Worm (Caenorhabditis elegans) whole organism, L4/young adult: ENCODE measurements around the gene fbxa-12.

Source experiments
- W03F9.2 ChIP-seq: fragments of 150-350 bp; optimal IDR thresholded peaks from 2 replicates; lab custom pipeline; 2014; ENCODE audit warnings: missing biosample characterization, missing genetic modification characterization
- dao-5 ChIP-seq: sonication (generic microtip); optimal IDR thresholded peaks from 2 replicates; lab custom pipeline; 2016; ENCODE audit warnings: missing genotype, missing genetic modification characterization, moderate library complexity, missing compliant biosample characterization
- him-1 ChIP-seq: sonication (generic microtip); optimal IDR thresholded peaks from 2 replicates; lab custom pipeline; 2016; ENCODE audit warnings: missing genotype, missing genetic modification reagents, missing genetic modification characterization, missing compliant biosample characterization

The fbxa-12 gene

ce11 chrIII:2219408-2219807 is at the start of gene fbxa-12:
Gene fbxa-12 (plus strand): TSS chrIII:2219708.
- TF ChIP-seq dao-5 (no peak), him-1 (no peak)

- TF ChIP-seq W03F9.2 (tag; lab: Kevin White, UChicago) = no peak
- TF ChIP-seq dao-5 = no peak
- TF ChIP-seq him-1 = no peak
These were observed 49.0 kb upstream of the fbxa-12 start for ce11 chrIII:2170556-2170955.

- peak; percentile 67 for TF ChIP-seq W03F9.2 (tag; lab: Kevin White, UChicago)
- no peak for TF ChIP-seq him-1
- peak; percentile 43 for TF ChIP-seq dao-5
These were observed 47.5 kb upstream of the fbxa-12 start for ce11 chrIII:2171892-2172591.

- TF ChIP-seq W03F9.2 (tag; lab: Kevin White, UChicago) (no peak), him-1 (no peak), dao-5 (no peak)
These were observed 21.8 kb upstream of the fbxa-12 start, which contains the start of gene C39B5.6 for ce11 chrIII:2197706-2198105. Gene C39B5.6 (plus strand): TSS chrIII:2198006.

DNA sequence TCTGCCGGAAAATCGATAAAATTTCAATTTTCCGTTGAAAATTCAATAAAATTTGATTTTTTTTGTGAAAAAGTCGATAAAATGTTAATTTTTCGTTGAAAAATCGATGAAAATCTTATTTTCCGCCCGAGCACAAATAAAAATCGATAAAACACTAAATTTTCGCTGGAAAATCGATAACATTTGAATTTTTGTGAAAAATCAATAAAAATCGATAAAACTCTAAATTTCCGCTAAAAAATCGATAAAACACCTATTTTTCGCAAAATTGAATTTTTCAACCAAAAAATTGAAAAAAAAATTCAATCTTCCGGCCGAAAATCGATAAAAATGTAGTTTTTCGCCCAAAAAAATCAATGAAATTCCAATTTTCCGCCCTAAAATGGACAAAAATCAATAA is 14.4 kb upstream of the fbxa-12 start:
- no peak for TF ChIP-seq W03F9.2 (tag; lab: Kevin White, UChicago)
- TF ChIP-seq dao-5 = no peak
- TF ChIP-seq him-1 = no peak

DNA sequence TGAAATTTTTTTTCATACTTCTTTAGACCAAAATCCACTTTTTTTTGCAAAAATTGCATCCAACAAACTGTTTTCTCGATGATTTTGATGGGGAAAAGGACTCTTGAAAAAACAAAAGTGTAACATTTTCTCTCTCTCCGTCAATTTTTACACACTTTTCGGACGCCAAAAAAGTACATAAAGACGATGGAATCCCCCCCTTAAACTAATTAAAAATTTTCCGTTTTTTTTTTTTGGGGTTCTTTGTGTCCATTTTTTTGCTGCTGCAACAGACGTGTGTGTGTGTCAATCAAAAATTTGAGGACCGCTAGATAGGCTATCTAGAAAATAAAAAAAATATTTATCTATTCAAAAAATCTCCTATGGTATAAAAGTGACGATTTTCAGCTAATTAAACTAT is 11.6 kb upstream of the fbxa-12 start, which contains the start of gene C39B5.5:
Gene C39B5.5 (plus strand): TSS at position 301 of the 400 bp plus-strand sequence.
- TF ChIP-seq dao-5 (no peak), W03F9.2 (tag; lab: Kevin White, UChicago) (no peak), him-1 (no peak)

DNA sequence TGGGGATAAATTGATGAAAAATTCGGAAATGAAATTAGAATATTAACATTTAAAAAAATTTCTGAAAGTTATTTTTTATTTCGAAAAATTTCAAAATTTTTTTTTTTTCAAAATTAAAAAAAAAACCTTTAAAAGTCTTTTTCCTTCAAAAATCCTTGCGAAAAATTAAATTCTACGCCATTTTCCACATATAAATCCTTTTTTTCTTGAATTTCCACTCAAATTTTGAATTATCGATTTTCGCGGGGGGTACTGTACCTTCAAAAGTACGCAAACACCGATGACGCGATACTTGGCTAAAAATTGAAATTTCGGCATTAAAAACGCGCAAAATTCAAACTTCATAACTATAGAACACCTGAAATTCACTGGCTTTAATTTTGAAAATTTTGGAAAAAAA is 8.9 kb upstream of the fbxa-12 start:
- TF ChIP-seq W03F9.2 (tag; lab: Kevin White, UChicago) (no peak), dao-5 (no peak), him-1 (no peak)

- TF ChIP-seq him-1 (no peak), dao-5 (no peak), W03F9.2 (tag; lab: Kevin White, UChicago) (no peak)
These were observed 8.4 kb upstream of the fbxa-12 start, which contains the start of gene C39B5.14 for ce11 chrIII:2211120-2211519. Gene C39B5.14 (plus strand): TSS chrIII:2211420.

DNA sequence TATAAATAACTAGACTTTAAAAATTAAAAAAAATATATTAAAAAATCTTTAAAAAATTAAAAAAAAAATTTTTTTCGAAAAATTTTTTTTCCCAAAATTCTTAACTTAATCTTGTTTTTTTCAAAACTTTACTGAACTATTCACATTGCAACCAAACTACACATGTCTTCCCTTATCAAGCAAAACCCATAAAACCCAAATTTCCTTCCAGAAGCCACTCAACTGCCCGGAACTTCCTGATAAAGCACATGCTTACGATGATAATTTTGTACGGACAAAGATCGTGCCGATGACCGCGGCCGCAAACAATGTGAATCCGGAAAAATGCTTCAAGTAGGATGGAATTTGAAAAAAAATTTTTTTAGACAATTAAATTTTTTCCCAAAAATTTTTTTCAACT is 7.2 kb upstream of the fbxa-12 start:
- TF ChIP-seq W03F9.2 (tag; lab: Kevin White, UChicago) (no peak), him-1 (no peak), dao-5 (no peak)

DNA sequence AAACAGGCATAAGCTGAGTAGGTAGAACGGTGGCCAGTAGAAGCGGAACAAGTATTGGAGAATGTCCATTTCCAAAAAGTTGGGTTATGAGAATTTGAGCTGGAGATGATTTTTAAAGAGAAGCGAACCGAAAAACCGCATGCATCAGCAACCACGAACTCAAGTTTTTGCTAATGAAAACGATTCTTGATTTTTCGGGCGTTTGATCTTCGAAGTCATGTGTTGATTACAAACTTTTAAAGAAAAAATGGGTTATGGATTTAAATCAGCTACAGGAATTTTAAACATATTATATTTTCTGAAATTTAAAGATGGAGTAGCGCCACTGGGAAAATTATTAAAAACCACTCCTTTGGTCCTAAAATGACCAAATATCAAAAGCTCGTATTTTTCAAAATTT is 4.4 kb downstream of the fbxa-12 start, which contains the start of gene srd-65:
Gene srd-65 (minus strand): TSS at position 101 of the 400 bp plus-strand sequence.
- TF ChIP-seq him-1 = no peak
- TF ChIP-seq dao-5 = no peak
- no peak for TF ChIP-seq W03F9.2 (tag; lab: Kevin White, UChicago)

DNA sequence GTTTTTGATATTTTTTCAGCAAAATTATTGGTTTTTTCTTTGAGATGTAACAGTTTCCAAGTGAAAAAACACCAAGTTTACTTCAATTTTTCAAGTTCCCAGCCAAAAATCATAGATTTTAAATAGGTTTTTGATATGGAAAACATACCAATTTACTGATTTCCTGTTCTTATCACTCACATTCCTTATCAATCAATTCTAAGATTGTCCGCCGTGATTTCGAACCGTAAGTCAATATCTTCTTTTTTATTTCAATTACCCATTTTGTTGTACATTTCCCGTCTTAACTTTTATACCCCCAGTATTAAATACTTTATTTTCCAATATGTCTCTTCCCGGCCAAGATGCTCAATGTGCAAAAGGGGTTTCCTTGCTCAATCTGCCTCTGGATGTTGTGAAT is 5.0 kb downstream of the fbxa-12 start, which contains the start of gene fbxa-38:
Gene fbxa-38 (plus strand): TSS at position 195 of the 400 bp plus-strand sequence.
- TF ChIP-seq W03F9.2 (tag; lab: Kevin White, UChicago) (no peak), him-1 (no peak), dao-5 (no peak)

DNA sequence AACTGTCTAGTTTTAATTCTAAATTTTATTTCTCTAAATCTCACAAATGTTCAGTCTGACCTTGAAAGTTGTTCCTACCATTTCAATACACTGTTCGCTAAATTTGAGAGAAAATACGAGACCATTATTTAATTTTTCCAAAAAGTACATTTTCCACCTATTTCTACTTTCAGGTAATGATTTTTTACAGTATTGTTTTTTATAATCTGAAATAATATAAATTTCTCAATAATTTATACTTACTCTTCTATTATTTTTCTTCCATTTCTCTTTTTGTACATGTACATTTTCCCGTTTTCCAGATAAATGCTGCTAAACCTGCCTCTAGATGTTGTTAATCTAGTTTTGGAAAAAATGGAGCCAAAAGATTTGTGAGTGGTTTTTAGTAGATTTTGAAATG is 7.9 kb downstream of the fbxa-12 start, which contains the start of gene fbxa-62:
Gene fbxa-62 (plus strand): TSS at position 301 of the 400 bp plus-strand sequence.
- TF ChIP-seq him-1 (no peak), dao-5 (no peak), W03F9.2 (tag; lab: Kevin White, UChicago) (no peak)

DNA sequence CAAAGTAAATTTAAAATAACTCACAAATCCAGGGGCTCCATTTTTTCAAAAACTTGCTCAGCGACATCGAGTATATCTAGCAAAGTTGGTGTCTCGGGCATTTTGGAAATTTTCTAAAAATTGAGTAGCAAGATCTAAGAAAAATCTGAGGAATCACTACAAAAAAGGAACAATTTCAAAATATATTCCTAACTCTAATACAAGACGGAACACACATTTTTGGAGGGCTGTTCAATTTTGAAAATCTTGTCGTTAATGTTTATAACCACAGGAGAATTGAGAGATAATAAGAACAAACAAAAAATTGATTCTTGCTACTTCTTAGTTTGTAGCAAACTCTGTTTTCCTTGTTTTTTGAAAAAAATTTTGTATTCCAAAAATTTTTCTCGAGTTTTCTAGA is 12.9 kb downstream of the fbxa-12 start, which contains the start of gene fbxa-47:
Gene fbxa-47 (minus strand): TSS at position 101 of the 400 bp plus-strand sequence.
- TF ChIP-seq him-1 (no peak), W03F9.2 (tag; lab: Kevin White, UChicago) (no peak), dao-5 (no peak)

DNA sequence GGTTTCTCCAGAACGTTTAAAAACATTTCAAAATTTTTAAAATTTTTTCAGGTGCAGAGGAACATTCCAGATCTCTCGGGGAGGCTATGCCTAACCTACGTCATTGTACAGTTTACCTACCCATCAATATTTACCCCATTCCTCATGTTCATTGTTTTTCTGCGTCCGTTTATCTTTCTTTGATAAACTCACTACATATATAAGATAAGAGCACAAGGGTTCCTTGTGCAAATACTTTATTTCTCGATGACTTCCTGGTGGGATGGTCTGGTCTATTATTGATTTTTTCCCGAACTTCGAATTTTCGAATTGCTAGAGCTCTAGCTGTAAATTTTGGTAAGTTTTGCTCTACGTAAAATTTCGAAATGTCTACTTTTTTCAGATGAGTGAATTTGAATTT is 13.9 kb downstream of the fbxa-12 start:
- TF ChIP-seq dao-5 = no peak
- TF ChIP-seq him-1 = no peak
- no peak for TF ChIP-seq W03F9.2 (tag; lab: Kevin White, UChicago)

DNA sequence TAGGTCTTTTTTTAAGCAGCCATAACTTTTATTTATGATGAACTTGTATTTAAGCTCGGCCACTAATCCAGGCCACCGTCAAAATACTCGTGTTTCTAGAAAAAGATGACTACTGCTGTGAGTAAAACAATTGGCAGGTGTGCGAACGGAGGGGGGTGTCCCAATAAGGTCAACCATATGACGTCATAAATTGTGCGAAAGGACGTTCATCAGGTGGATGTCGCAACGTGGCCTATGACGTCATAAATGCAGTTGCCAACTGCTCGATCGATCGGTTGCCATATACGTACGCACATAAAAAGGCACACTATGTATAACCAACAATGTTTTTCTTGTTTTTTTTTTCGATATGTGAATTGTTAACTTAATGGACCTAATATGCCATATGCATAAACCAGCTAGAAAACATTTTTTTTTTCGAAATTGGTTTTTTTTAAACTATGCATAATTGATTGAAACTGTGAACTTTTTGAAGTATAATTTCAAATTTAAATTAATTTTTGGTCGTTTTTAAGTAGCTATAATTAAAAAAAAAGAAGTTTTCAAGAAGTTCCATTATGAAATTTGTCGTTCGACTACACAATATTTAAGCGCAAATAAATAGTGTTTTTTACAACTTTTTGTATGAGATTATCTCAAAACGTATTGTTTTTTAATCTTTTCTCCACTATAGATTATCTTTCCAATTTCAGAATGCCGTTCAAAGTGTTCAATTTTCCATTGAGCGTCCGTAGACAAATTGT is 14.9 kb downstream of the fbxa-12 start, which contains the start of gene C39B5.2:
Gene C39B5.2 (plus strand): TSS at position 693 of the 743 bp plus-strand sequence.
- no peak for TF ChIP-seq dao-5
- no peak for TF ChIP-seq W03F9.2 (tag; lab: Kevin White, UChicago)
- TF ChIP-seq him-1 = no peak
